Worm (Caenorhabditis elegans) whole organism, L4 larva: Measurements from ENCODE around the gene col-126.

Experiments used
- F10B5.3 ChIP-seq: sonication (generic microtip); optimal IDR thresholded peaks from 2 replicates; lab custom pipeline; 2016; ENCODE audit warnings: mild to moderate bottlenecking, missing genetic modification characterization, missing compliant biosample characterization
- F37D6.2 ChIP-seq: sonication (generic microtip); optimal IDR thresholded peaks from 2 replicates; lab custom pipeline; 2016; ENCODE audit warnings: mild to moderate bottlenecking, missing genetic modification characterization, missing compliant biosample characterization
- F44E2.7 ChIP-seq: fragments of 200-800 bp; sonication (Bioruptor generic); IDR thresholded peaks from 2 replicates; pipeline ENCODE4 v2.1.2; 2022; ENCODE audit warnings: missing genetic modification characterization, missing compliant biosample characterization
- T20F7.1 ChIP-seq: fragments of 200-800 bp; sonication (Bioruptor generic); optimal IDR thresholded peaks from 2 replicates; lab custom pipeline; 2018; ENCODE audit warnings: mild to moderate bottlenecking, missing genetic modification characterization, missing compliant biosample characterization
- aha-1 ChIP-seq: fragments of 150-350 bp; peaks from one replicate; lab custom pipeline; 2014; ENCODE audit warnings: missing biosample characterization, missing genetic modification characterization
- ama-1 ChIP-seq: fragments of 150-350 bp; optimal IDR thresholded peaks from 2 replicates; lab custom pipeline; 2014; ENCODE audit warnings: inconsistent platforms, mixed read lengths
- arid-1 ChIP-seq: fragments of 200-800 bp; sonication (Bioruptor generic); conservative IDR thresholded peaks from 2 replicates; pipeline ENCODE4 v1.3.6; 2022; ENCODE audit warnings: missing genetic modification reagents, missing genetic modification characterization, missing compliant biosample characterization
- ceh-20 ChIP-seq: fragments of 200-800 bp; sonication (Bioruptor generic); IDR thresholded peaks from 2 replicates; pipeline ENCODE4 v1.3.6; 2022; ENCODE audit warnings: missing genetic modification reagents, missing genetic modification characterization, missing compliant biosample characterization
- ceh-28 ChIP-seq: fragments of 150-350 bp; optimal IDR thresholded peaks from 2 replicates; lab custom pipeline; 2014; ENCODE audit warnings: missing biosample characterization, missing genetic modification reagents, missing genetic modification characterization
- ces-1 ChIP-seq: fragments of 150-350 bp; sonication (generic microtip); optimal IDR thresholded peaks from 4 replicates; lab custom pipeline; 2014; ENCODE audit warnings: missing biosample characterization, missing genetic modification reagents, missing genetic modification characterization
- cey-2 ChIP-seq: sonication (generic microtip); optimal IDR thresholded peaks from 3 replicates; lab custom pipeline; 2017; ENCODE audit warnings: missing genetic modification characterization, mild to moderate bottlenecking, missing compliant biosample characterization, antibody characterized with exemption, borderline replicate concordance; ENCODE audit not compliant: insufficient read depth
- daf-16 ChIP-seq, 3 experiments: sonication (generic microtip); optimal IDR thresholded peaks; 2 replicates each; lab custom pipeline; 2016 to 2017; ENCODE audit warnings: missing genetic modification characterization in 3 of 3, missing genetic modification reagents in 3 of 3, mild to moderate bottlenecking in 2 of 3, missing compliant biosample characterization in 2 of 3, missing biosample characterization in 1 of 3, moderate library complexity in 1 of 3
- daf-19 ChIP-seq: fragments of 200-800 bp; sonication (Bioruptor generic); conservative IDR thresholded peaks from 2 replicates; pipeline ENCODE4 v1.3.6; 2022; ENCODE audit warnings: missing genetic modification characterization, missing compliant biosample characterization
- dpl-1 ChIP-seq: fragments of 150-350 bp; optimal IDR thresholded peaks from 2 replicates; lab custom pipeline; 2014; ENCODE audit warnings: missing biosample characterization, missing genetic modification reagents, missing genetic modification characterization
- dve-1 ChIP-seq: sonication (generic microtip); optimal IDR thresholded peaks from 2 replicates; lab custom pipeline; 2017; ENCODE audit warnings: antibody characterized with exemption, mild to moderate bottlenecking, missing genetic modification characterization, missing compliant biosample characterization; ENCODE audit not compliant: insufficient read depth
- fkh-10 ChIP-seq: fragments of 150-350 bp; optimal IDR thresholded peaks from 2 replicates; lab custom pipeline; 2014; ENCODE audit warnings: missing biosample characterization, missing genetic modification reagents, missing genetic modification characterization
- hlh-30 ChIP-seq: sonication (generic microtip); optimal IDR thresholded peaks from 2 replicates; lab custom pipeline; 2017; ENCODE audit warnings: antibody characterized with exemption, mild to moderate bottlenecking, missing genetic modification characterization, missing compliant biosample characterization; ENCODE audit not compliant: insufficient read depth
- hmg-1.1 ChIP-seq: fragments of 200-800 bp; sonication (Bioruptor generic); IDR thresholded peaks from 2 replicates; pipeline ENCODE4 v1.3.6; 2022; ENCODE audit warnings: missing genetic modification reagents, missing genetic modification characterization, missing compliant biosample characterization
- lin-1 ChIP-seq: fragments of 200-800 bp; sonication (Bioruptor generic); IDR thresholded peaks from 2 replicates; pipeline ENCODE4 v1.3.6; 2022; ENCODE audit warnings: missing genetic modification reagents, missing genetic modification characterization, missing compliant biosample characterization
- lin-13 ChIP-seq: fragments of 150-350 bp; optimal IDR thresholded peaks from 2 replicates; lab custom pipeline; 2014; ENCODE audit warnings: missing biosample characterization, missing genetic modification reagents, missing genetic modification characterization
- lin-38 ChIP-seq: fragments of 200-800 bp; sonication (Bioruptor generic); IDR thresholded peaks from 2 replicates; pipeline ENCODE4 v1.3.6; 2022; ENCODE audit warnings: missing genetic modification reagents, missing genetic modification characterization, missing compliant biosample characterization
- lin-39 ChIP-seq: fragments of 150-350 bp; optimal IDR thresholded peaks from 2 replicates; lab custom pipeline; 2014; ENCODE audit warnings: missing biosample characterization, missing genetic modification reagents, missing genetic modification characterization
- lir-3 ChIP-seq: sonication (generic microtip); optimal IDR thresholded peaks from 2 replicates; lab custom pipeline; 2016; ENCODE audit warnings: mild to moderate bottlenecking, missing genetic modification characterization, missing compliant biosample characterization
- lsy-2 ChIP-seq, 2 experiments: fragments of 150-350 bp in 1 of 2; sonication (generic microtip) in 1 of 2; optimal IDR thresholded peaks; 2 replicates each; lab custom pipeline; 2014 to 2017; ENCODE audit warnings: missing biosample characterization in 2 of 2, missing genetic modification characterization in 2 of 2
- madf-9 ChIP-seq: fragments of 200-800 bp; sonication (Bioruptor generic); conservative IDR thresholded peaks from 2 replicates; pipeline ENCODE4 v1.3.6; 2022; ENCODE audit warnings: missing genetic modification reagents, missing genetic modification characterization, missing compliant biosample characterization
- mep-1 ChIP-seq: fragments of 150-350 bp; sonication (generic microtip); optimal IDR thresholded peaks from 3 replicates; lab custom pipeline; 2014; ENCODE audit warnings: missing biosample characterization, missing genetic modification characterization
- mes-2 ChIP-seq: sonication (generic microtip); optimal IDR thresholded peaks from 2 replicates; lab custom pipeline; 2016; ENCODE audit warnings: missing genotype, mild to moderate bottlenecking, missing genetic modification characterization, missing compliant biosample characterization; ENCODE audit not compliant: poor library complexity, severe bottlenecking
- mxl-3 ChIP-seq: fragments of 200-800 bp; sonication (Bioruptor generic); optimal IDR thresholded peaks from 2 replicates; lab custom pipeline; 2018; ENCODE audit warnings: mild to moderate bottlenecking, missing genetic modification characterization, missing compliant biosample characterization
- nhr-102 ChIP-seq: sonication (generic microtip); optimal IDR thresholded peaks from 2 replicates; lab custom pipeline; 2016; ENCODE audit warnings: mild to moderate bottlenecking, missing genetic modification characterization, moderate library complexity, missing compliant biosample characterization
- nhr-11 ChIP-seq: fragments of 150-350 bp; optimal IDR thresholded peaks from 2 replicates; lab custom pipeline; 2014; ENCODE audit warnings: missing biosample characterization, missing genetic modification characterization
- nhr-237 ChIP-seq: sonication (generic microtip); optimal IDR thresholded peaks from 2 replicates; lab custom pipeline; 2017; ENCODE audit warnings: missing biosample characterization, missing genetic modification characterization
- nhr-25 ChIP-seq: sonication (generic microtip); optimal IDR thresholded peaks from 2 replicates; lab custom pipeline; 2017; ENCODE audit warnings: missing genetic modification characterization, mild to moderate bottlenecking, missing compliant biosample characterization, antibody characterized with exemption, moderate library complexity, borderline replicate concordance; ENCODE audit not compliant: insufficient read depth
- nhr-28 ChIP-seq: fragments of 150-350 bp; optimal IDR thresholded peaks from 2 replicates; lab custom pipeline; 2014; ENCODE audit warnings: missing biosample characterization, missing genetic modification characterization
- nhr-48 ChIP-seq: sonication (generic microtip); optimal IDR thresholded peaks from 2 replicates; lab custom pipeline; 2016; ENCODE audit warnings: mild to moderate bottlenecking, missing genetic modification characterization, missing compliant biosample characterization
- nhr-6 ChIP-seq: fragments of 150-350 bp; optimal IDR thresholded peaks from 2 replicates; lab custom pipeline; 2014; ENCODE audit warnings: missing biosample characterization, missing genetic modification characterization
- nhr-76 ChIP-seq: fragments of 150-350 bp; optimal IDR thresholded peaks from 2 replicates; lab custom pipeline; 2014; ENCODE audit warnings: missing biosample characterization, missing genetic modification characterization
- pha-4 ChIP-seq, 2 experiments: fragments of 150-350 bp in 1 of 2; fragments of 200-800 bp in 1 of 2; sonication (Bioruptor generic) in 1 of 2; IDR thresholded peaks in 1 of 2; optimal IDR thresholded peaks in 1 of 2; 2 replicates each; pipeline versions ENCODE4 v1.3.6 to Lab custom; 2014 to 2022; ENCODE audit warnings: missing genetic modification characterization in 2 of 2, missing genetic modification reagents in 2 of 2, missing biosample characterization in 1 of 2, missing compliant biosample characterization in 1 of 2
- pqm-1 ChIP-seq: sonication (generic microtip); optimal IDR thresholded peaks from 2 replicates; lab custom pipeline; 2017; ENCODE audit warnings: missing biosample characterization, missing genetic modification characterization
- rbr-2 ChIP-seq: sonication (generic microtip); optimal IDR thresholded peaks from 2 replicates; lab custom pipeline; 2016; ENCODE audit warnings: missing genotype, missing genetic modification characterization, missing compliant biosample characterization
- saeg-2 ChIP-seq: fragments of 200-800 bp; sonication (Bioruptor generic); IDR thresholded peaks from 2 replicates; pipeline ENCODE4 v1.3.6; 2022; ENCODE audit warnings: missing genetic modification reagents, missing genetic modification characterization, missing compliant biosample characterization
- snpc-1.2 ChIP-seq: fragments of 200-800 bp; sonication (Bioruptor generic); IDR thresholded peaks from 2 replicates; pipeline ENCODE4 v1.3.6; 2022; ENCODE audit warnings: missing genetic modification reagents, missing genetic modification characterization, missing compliant biosample characterization
- snpc-4 ChIP-seq: fragments of 150-350 bp; optimal IDR thresholded peaks from 2 replicates; lab custom pipeline; 2014; ENCODE audit warnings: missing biosample characterization, missing genetic modification characterization
- tra-1 ChIP-seq: fragments of 200-800 bp; sonication (Bioruptor generic); IDR thresholded peaks from 2 replicates; pipeline ENCODE4 v1.3.6; 2022; ENCODE audit warnings: missing genetic modification reagents, missing genetic modification characterization, missing compliant biosample characterization
- unc-62 ChIP-seq, 3 experiments: fragments of 150-350 bp in 1 of 3; sonication (generic microtip); optimal IDR thresholded peaks in 2 of 3; peaks in 1 of 3; 1 replicate in 1 of 3; 2 replicates in 2 of 3; lab custom pipeline; 2014 to 2017; ENCODE audit warnings: missing biosample characterization in 3 of 3, missing genetic modification characterization in 3 of 3, missing genetic modification reagents in 3 of 3, missing genotype in 1 of 3
- zip-11 ChIP-seq: fragments of 200-800 bp; sonication (Bioruptor generic); IDR thresholded peaks from 2 replicates; pipeline ENCODE4 v1.3.6; 2022; ENCODE audit warnings: missing genetic modification characterization, missing compliant biosample characterization
- ztf-11 ChIP-seq: fragments of 150-350 bp; optimal IDR thresholded peaks from 2 replicates; lab custom pipeline; 2014; ENCODE audit warnings: missing biosample characterization, missing genetic modification characterization

col-126 gene

DNA sequence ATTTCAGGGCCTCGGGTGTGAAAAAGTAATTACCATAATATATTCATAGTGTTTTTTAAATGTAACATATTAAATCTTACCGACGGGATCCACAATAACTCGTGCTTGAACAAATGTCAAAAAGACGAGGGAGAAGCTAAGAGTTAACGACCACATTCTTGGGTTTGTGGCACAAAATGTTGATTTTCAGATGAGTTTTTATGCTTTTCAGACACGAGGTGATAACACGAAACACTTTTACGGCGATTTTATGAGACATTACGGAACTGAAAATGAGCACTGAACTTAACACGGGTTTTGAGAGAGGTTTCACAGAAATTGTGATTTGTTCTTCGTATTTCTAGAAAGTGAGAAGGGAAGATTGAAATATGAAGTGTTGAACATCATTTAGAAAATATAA lies 43.3 kb downstream of the col-126 start, which contains the start of gene B0035.13 (continued):
- TF ChIP-seq F44E2.7 (GFP tag; lab: Robert Waterston, UW), result no peak
- TF ChIP-seq lir-3 (tag; lab: Kevin White, UChicago), result no peak
- no peak for TF ChIP-seq ceh-20 (GFP tag; lab: Robert Waterston, UW)
- TF ChIP-seq pqm-1 (tag; lab: Kevin White, UChicago), result peak; percentile 35
- TF ChIP-seq lin-1 (GFP tag; lab: Robert Waterston, UW), result no peak
- no peak for TF ChIP-seq F37D6.2 (tag; lab: Kevin White, UChicago)
- TF ChIP-seq nhr-6 (tag; lab: Kevin White, UChicago), result no peak
- TF ChIP-seq fkh-10 (GFP tag; lab: Kevin White, UChicago), result no peak
- peak; percentile 43 for TF ChIP-seq nhr-28
- no peak for TF ChIP-seq nhr-102 (tag; lab: Kevin White, UChicago)
- TF ChIP-seq madf-9, result no peak
- no peak for TF ChIP-seq nhr-76 (tag; lab: Kevin White, UChicago)
- TF ChIP-seq daf-16 (GFP tag; optimal IDR thresholded peaks at IDR 0.05; lab: Kevin White, UChicago), result no peak
- TF ChIP-seq daf-16 (tag; optimal IDR thresholded peaks at IDR 0.05; lab: Kevin White, UChicago), result peak; percentile 39
- no peak for TF ChIP-seq cey-2 (tag; lab: Kevin White, UChicago)
- no peak for TF ChIP-seq lin-38 (GFP tag; lab: Robert Waterston, UW)
- TF ChIP-seq nhr-237 (tag; lab: Kevin White, UChicago), result no peak
- no peak for TF ChIP-seq ama-1 (lab: Kevin White, UChicago)
- TF ChIP-seq nhr-11 (tag; lab: Kevin White, UChicago), result no peak
- TF ChIP-seq daf-19 (GFP tag; lab: Robert Waterston, UW), result no peak
- no peak for TF ChIP-seq snpc-4 (tag; lab: Kevin White, UChicago)
- TF ChIP-seq tra-1, result no peak
- no peak for TF ChIP-seq ceh-28 (tag; lab: Kevin White, UChicago)
- TF ChIP-seq ces-1, result no peak
- TF ChIP-seq, all 104 proteins: peak for 10

DNA sequence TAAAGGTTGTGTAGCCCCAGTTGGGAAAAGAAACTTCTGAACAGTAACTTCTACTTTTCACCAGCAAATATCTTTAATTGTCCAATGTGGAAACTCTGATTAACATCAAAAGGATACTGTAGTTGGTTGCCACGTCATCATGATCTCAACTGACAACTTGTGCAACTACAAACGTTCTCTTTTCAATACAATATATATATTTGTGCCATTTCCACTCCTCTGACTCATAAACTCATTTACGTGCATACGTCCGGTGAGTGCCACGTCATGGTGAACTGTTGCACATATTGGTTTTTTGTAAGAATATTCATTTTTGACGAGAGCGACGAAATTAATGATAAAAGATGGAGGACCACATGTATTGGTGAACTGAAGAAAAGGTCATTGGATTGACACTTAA lies 44.6 kb downstream of the col-126 start:
- peak; percentile 16 for TF ChIP-seq aha-1 (tag; lab: Kevin White, UChicago)
- TF ChIP-seq pha-4 (GFP tag; IDR thresholded peaks at IDR 0.05; lab: Robert Waterston, UW), result no peak
- TF ChIP-seq pha-4 (tag; optimal IDR thresholded peaks at IDR 0.05; lab: Kevin White, UChicago), result no peak
- TF ChIP-seq snpc-1.2 (GFP tag; lab: Robert Waterston, UW), result no peak
- TF ChIP-seq saeg-2, result no peak
- TF ChIP-seq lsy-2 (tag; optimal IDR thresholded peaks at IDR 0.05; lab: Kevin White, UChicago), result peak in 1 of 2 experiments; percentile 51
- TF ChIP-seq mep-1 (tag; lab: Kevin White, UChicago), result no peak
- TF ChIP-seq F10B5.3, result peak; percentile 10
- TF ChIP-seq nhr-6 (tag; lab: Kevin White, UChicago), result peak; percentile 72
- TF ChIP-seq nhr-102 (tag; lab: Kevin White, UChicago), result no peak
- TF ChIP-seq mes-2, result peak; percentile 54
- TF ChIP-seq arid-1, result no peak
- no peak for TF ChIP-seq nhr-48
- peak in 1 of 2 experiments; percentile 4 for TF ChIP-seq unc-62 (GFP tag; optimal IDR thresholded peaks at IDR 0.05 in 1 of 2; lab: Kevin White, UChicago)
- no peak for TF ChIP-seq unc-62 (tag; optimal IDR thresholded peaks at IDR 0.05; lab: Kevin White, UChicago)

DNA sequence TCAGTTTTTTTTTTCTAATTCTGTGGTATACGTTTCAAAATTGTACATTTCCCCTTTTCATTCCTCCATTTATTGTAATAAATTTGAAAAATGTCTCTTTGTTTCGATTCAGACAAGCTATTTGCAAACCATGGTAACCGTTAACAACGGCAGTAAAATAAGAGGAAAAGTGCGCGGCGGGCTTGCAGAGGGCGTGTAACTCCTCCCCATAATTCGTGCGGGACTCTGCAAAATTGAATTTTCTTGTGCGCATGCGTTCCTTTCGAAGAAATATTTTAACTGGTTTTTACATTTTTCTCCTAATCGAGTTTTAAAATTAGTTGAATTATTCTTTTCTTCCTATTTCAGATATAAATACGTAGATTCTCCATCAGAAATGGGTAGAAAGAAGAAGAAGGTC lies 47.4 kb downstream of the col-126 start, which contains the start of gene znf-207:
Gene znf-207 (plus strand): TSS at position 349 of the 400 bp plus-strand sequence.
- peak; percentile 27 for TF ChIP-seq mxl-3 (GFP tag; lab: Kevin White, UChicago)
- peak; percentile 19 for TF ChIP-seq dpl-1 (GFP tag; lab: Kevin White, UChicago)
- TF ChIP-seq ztf-11 (tag; lab: Kevin White, UChicago), result no peak
- no peak for TF ChIP-seq nhr-28
- TF ChIP-seq mes-2, result peak; percentile 81
- TF ChIP-seq mep-1 (tag; lab: Kevin White, UChicago), result peak; percentile 62
- peak; percentile 23 for TF ChIP-seq hlh-30 (tag; lab: Kevin White, UChicago)
- peak in 1 of 2 experiments; percentile 67 for TF ChIP-seq lsy-2 (tag; optimal IDR thresholded peaks at IDR 0.05; lab: Kevin White, UChicago)
- TF ChIP-seq lin-38 (GFP tag; lab: Robert Waterston, UW), result peak; percentile 53
- TF ChIP-seq daf-16 (GFP tag; optimal IDR thresholded peaks at IDR 0.05; lab: Kevin White, UChicago), result no peak
- TF ChIP-seq daf-16 (tag; optimal IDR thresholded peaks at IDR 0.05; lab: Kevin White, UChicago), result no peak
- peak; percentile 11 for TF ChIP-seq T20F7.1 (GFP tag; lab: Kevin White, UChicago)
- peak; percentile 13 for TF ChIP-seq rbr-2 (tag; lab: Kevin White, UChicago)
- no peak for TF ChIP-seq zip-11 (GFP tag; lab: Robert Waterston, UW)
- TF ChIP-seq lin-39 (tag; lab: Kevin White, UChicago), result no peak
- TF ChIP-seq snpc-4 (tag; lab: Kevin White, UChicago), result no peak
- peak; percentile 80 for TF ChIP-seq ces-1
- TF ChIP-seq hmg-1.1 (GFP tag; lab: Robert Waterston, UW), result peak; percentile 38; the same call in 1 of the 2 replicates
- no peak for TF ChIP-seq nhr-25 (tag; lab: Kevin White, UChicago)
- peak; percentile 1 for TF ChIP-seq dve-1 (tag; lab: Kevin White, UChicago)
- TF ChIP-seq lin-13, result no peak
